Worm (Caenorhabditis elegans) whole organism, L4 larva: ENCODE measurements around the gene C16A3.2.

ENCODE experiments used
- D1046.2 ChIP-seq: fragments of 200-800 bp; sonication (Bioruptor generic); IDR thresholded peaks from 2 replicates; pipeline ENCODE4 v1.3.6; 2022; ENCODE audit warnings: missing genetic modification characterization, missing compliant biosample characterization
- F37D6.2 ChIP-seq: sonication (generic microtip); optimal IDR thresholded peaks from 2 replicates; lab custom pipeline; 2016; ENCODE audit warnings: mild to moderate bottlenecking, missing genetic modification characterization, missing compliant biosample characterization
- T20F7.1 ChIP-seq: fragments of 200-800 bp; sonication (Bioruptor generic); optimal IDR thresholded peaks from 2 replicates; lab custom pipeline; 2018; ENCODE audit warnings: mild to moderate bottlenecking, missing genetic modification characterization, missing compliant biosample characterization
- Y75B8A.6 ChIP-seq: fragments of 200-800 bp; sonication (Bioruptor generic); IDR thresholded peaks from 2 replicates; pipeline ENCODE4 v1.3.6; 2022; ENCODE audit warnings: missing genetic modification reagents, missing genetic modification characterization, missing compliant biosample characterization
- ZK546.5 ChIP-seq, 2 experiments: sonication (generic microtip); optimal IDR thresholded peaks; 2 replicates each; lab custom pipeline; 2017; ENCODE audit warnings: missing biosample characterization in 2 of 2, missing genetic modification characterization in 2 of 2
- aha-1 ChIP-seq: fragments of 150-350 bp; peaks from one replicate; lab custom pipeline; 2014; ENCODE audit warnings: missing biosample characterization, missing genetic modification characterization
- arid-1 ChIP-seq: fragments of 200-800 bp; sonication (Bioruptor generic); conservative IDR thresholded peaks from 2 replicates; pipeline ENCODE4 v1.3.6; 2022; ENCODE audit warnings: missing genetic modification reagents, missing genetic modification characterization, missing compliant biosample characterization
- ceh-44 ChIP-seq: fragments of 200-800 bp; sonication (Bioruptor generic); IDR thresholded peaks from 2 replicates; pipeline ENCODE4 v1.3.6; 2022; ENCODE audit warnings: missing genetic modification reagents, missing genetic modification characterization, missing compliant biosample characterization
- ceh-62 ChIP-seq: sonication (generic microtip); optimal IDR thresholded peaks from 2 replicates; lab custom pipeline; 2017; ENCODE audit warnings: missing biosample characterization, missing genetic modification characterization
- ces-1 ChIP-seq: fragments of 150-350 bp; sonication (generic microtip); optimal IDR thresholded peaks from 4 replicates; lab custom pipeline; 2014; ENCODE audit warnings: missing biosample characterization, missing genetic modification reagents, missing genetic modification characterization
- ctbp-1 ChIP-seq: fragments of 200-800 bp; sonication (Bioruptor generic); IDR thresholded peaks from 2 replicates; pipeline ENCODE4 v1.3.6; 2022; ENCODE audit warnings: missing genetic modification reagents, missing genetic modification characterization, missing compliant biosample characterization
- daf-16 ChIP-seq, 3 experiments: sonication (generic microtip); optimal IDR thresholded peaks; 2 replicates each; lab custom pipeline; 2016 to 2017; ENCODE audit warnings: missing genetic modification characterization in 3 of 3, missing genetic modification reagents in 3 of 3, mild to moderate bottlenecking in 2 of 3, missing compliant biosample characterization in 2 of 3, missing biosample characterization in 1 of 3, moderate library complexity in 1 of 3
- egl-27 ChIP-seq: sonication (generic microtip); optimal IDR thresholded peaks from 3 replicates; lab custom pipeline; 2017; ENCODE audit warnings: missing biosample characterization, missing genetic modification reagents, missing genetic modification characterization
- egl-43 ChIP-seq: fragments of 200-800 bp; sonication (Bioruptor generic); IDR thresholded peaks from 2 replicates; pipeline ENCODE4 v1.3.6; 2022; ENCODE audit warnings: missing genetic modification reagents, missing genetic modification characterization, missing compliant biosample characterization
- fkh-10 ChIP-seq: fragments of 150-350 bp; optimal IDR thresholded peaks from 2 replicates; lab custom pipeline; 2014; ENCODE audit warnings: missing biosample characterization, missing genetic modification reagents, missing genetic modification characterization
- hlh-11 ChIP-seq: fragments of 200-800 bp; sonication (Bioruptor generic); optimal IDR thresholded peaks from 2 replicates; lab custom pipeline; 2018; ENCODE audit warnings: mild to moderate bottlenecking, missing genetic modification characterization, missing compliant biosample characterization
- lim-7 ChIP-seq: fragments of 200-800 bp; sonication (Bioruptor generic); IDR thresholded peaks from 2 replicates; pipeline ENCODE4 v1.3.6; 2022; ENCODE audit warnings: missing genetic modification characterization, missing compliant biosample characterization
- lin-13 ChIP-seq: fragments of 150-350 bp; optimal IDR thresholded peaks from 2 replicates; lab custom pipeline; 2014; ENCODE audit warnings: missing biosample characterization, missing genetic modification reagents, missing genetic modification characterization
- lin-15B ChIP-seq: fragments of 150-350 bp; sonication (generic microtip); optimal IDR thresholded peaks from 3 replicates; lab custom pipeline; 2014; ENCODE audit warnings: missing biosample characterization, missing genetic modification characterization
- lin-29 ChIP-seq: fragments of 200-800 bp; sonication (Bioruptor generic); IDR thresholded peaks from 2 replicates; pipeline ENCODE4 v1.3.6; 2022; ENCODE audit warnings: missing genetic modification reagents, missing genetic modification characterization, missing compliant biosample characterization
- lin-38 ChIP-seq: fragments of 200-800 bp; sonication (Bioruptor generic); IDR thresholded peaks from 2 replicates; pipeline ENCODE4 v1.3.6; 2022; ENCODE audit warnings: missing genetic modification reagents, missing genetic modification characterization, missing compliant biosample characterization
- lin-39 ChIP-seq: fragments of 150-350 bp; optimal IDR thresholded peaks from 2 replicates; lab custom pipeline; 2014; ENCODE audit warnings: missing biosample characterization, missing genetic modification reagents, missing genetic modification characterization
- lsy-2 ChIP-seq, 2 experiments: fragments of 150-350 bp in 1 of 2; sonication (generic microtip) in 1 of 2; optimal IDR thresholded peaks; 2 replicates each; lab custom pipeline; 2014 to 2017; ENCODE audit warnings: missing biosample characterization in 2 of 2, missing genetic modification characterization in 2 of 2
- mdl-1 ChIP-seq, 2 experiments: fragments of 150-350 bp in 1 of 2; sonication (generic microtip) in 1 of 2; optimal IDR thresholded peaks; 2 replicates each; lab custom pipeline; 2014 to 2017; ENCODE audit warnings: missing biosample characterization in 2 of 2, missing genetic modification characterization in 2 of 2
- mdt-29 ChIP-seq: fragments of 200-800 bp; sonication (Bioruptor generic); IDR thresholded peaks from 2 replicates; pipeline ENCODE4 v1.3.6; 2022; ENCODE audit warnings: missing genetic modification reagents, missing genetic modification characterization, missing compliant biosample characterization
- mep-1 ChIP-seq: fragments of 150-350 bp; sonication (generic microtip); optimal IDR thresholded peaks from 3 replicates; lab custom pipeline; 2014; ENCODE audit warnings: missing biosample characterization, missing genetic modification characterization
- mes-2 ChIP-seq: sonication (generic microtip); optimal IDR thresholded peaks from 2 replicates; lab custom pipeline; 2016; ENCODE audit warnings: missing genotype, mild to moderate bottlenecking, missing genetic modification characterization, missing compliant biosample characterization; ENCODE audit not compliant: poor library complexity, severe bottlenecking
- mxl-2 ChIP-seq: fragments of 200-800 bp; sonication (Bioruptor generic); conservative IDR thresholded peaks from 2 replicates; pipeline ENCODE4 v1.3.6; 2022; ENCODE audit warnings: missing genetic modification reagents, missing genetic modification characterization, missing compliant biosample characterization
- mxl-3 ChIP-seq: fragments of 200-800 bp; sonication (Bioruptor generic); optimal IDR thresholded peaks from 2 replicates; lab custom pipeline; 2018; ENCODE audit warnings: mild to moderate bottlenecking, missing genetic modification characterization, missing compliant biosample characterization
- nhr-237 ChIP-seq: sonication (generic microtip); optimal IDR thresholded peaks from 2 replicates; lab custom pipeline; 2017; ENCODE audit warnings: missing biosample characterization, missing genetic modification characterization
- nhr-6 ChIP-seq: fragments of 150-350 bp; optimal IDR thresholded peaks from 2 replicates; lab custom pipeline; 2014; ENCODE audit warnings: missing biosample characterization, missing genetic modification characterization
- pha-4 ChIP-seq, 2 experiments: fragments of 150-350 bp in 1 of 2; fragments of 200-800 bp in 1 of 2; sonication (Bioruptor generic) in 1 of 2; IDR thresholded peaks in 1 of 2; optimal IDR thresholded peaks in 1 of 2; 2 replicates each; pipeline versions ENCODE4 v1.3.6 to Lab custom; 2014 to 2022; ENCODE audit warnings: missing genetic modification characterization in 2 of 2, missing genetic modification reagents in 2 of 2, missing biosample characterization in 1 of 2, missing compliant biosample characterization in 1 of 2
- rbr-2 ChIP-seq: sonication (generic microtip); optimal IDR thresholded peaks from 2 replicates; lab custom pipeline; 2016; ENCODE audit warnings: missing genotype, missing genetic modification characterization, missing compliant biosample characterization
- snpc-1.2 ChIP-seq: fragments of 200-800 bp; sonication (Bioruptor generic); IDR thresholded peaks from 2 replicates; pipeline ENCODE4 v1.3.6; 2022; ENCODE audit warnings: missing genetic modification reagents, missing genetic modification characterization, missing compliant biosample characterization
- snpc-4 ChIP-seq: fragments of 150-350 bp; optimal IDR thresholded peaks from 2 replicates; lab custom pipeline; 2014; ENCODE audit warnings: missing biosample characterization, missing genetic modification characterization
- spr-3 ChIP-seq: fragments of 200-800 bp; sonication (Bioruptor generic); optimal IDR thresholded peaks from 2 replicates; lab custom pipeline; 2018; ENCODE audit warnings: mild to moderate bottlenecking, missing genetic modification characterization, missing compliant biosample characterization
- tag-97 ChIP-seq: fragments of 200-800 bp; sonication (Bioruptor generic); IDR thresholded peaks from 2 replicates; pipeline ENCODE4 v1.3.6; 2022; ENCODE audit warnings: missing genetic modification characterization, missing compliant biosample characterization
- tra-1 ChIP-seq: fragments of 200-800 bp; sonication (Bioruptor generic); IDR thresholded peaks from 2 replicates; pipeline ENCODE4 v1.3.6; 2022; ENCODE audit warnings: missing genetic modification reagents, missing genetic modification characterization, missing compliant biosample characterization
- unc-130 ChIP-seq: sonication (generic microtip); optimal IDR thresholded peaks from 2 replicates; lab custom pipeline; 2016; ENCODE audit warnings: missing genetic modification reagents, missing genetic modification characterization, missing compliant biosample characterization
- unc-39 ChIP-seq: sonication (generic microtip); optimal IDR thresholded peaks from 2 replicates; lab custom pipeline; 2017; ENCODE audit warnings: missing biosample characterization, missing genetic modification characterization
- zag-1 ChIP-seq: fragments of 150-350 bp; optimal IDR thresholded peaks from 2 replicates; lab custom pipeline; 2014; ENCODE audit warnings: missing biosample characterization, missing genetic modification characterization
- zfp-3 ChIP-seq: fragments of 200-800 bp; sonication (Bioruptor generic); conservative IDR thresholded peaks from 2 replicates; pipeline ENCODE4 v1.3.6; 2022; ENCODE audit warnings: missing genetic modification reagents, missing genetic modification characterization, missing compliant biosample characterization
- zip-11 ChIP-seq: fragments of 200-800 bp; sonication (Bioruptor generic); IDR thresholded peaks from 2 replicates; pipeline ENCODE4 v1.3.6; 2022; ENCODE audit warnings: missing genetic modification characterization, missing compliant biosample characterization

Gene C16A3.2

ce11 chrIII:6348578-6348977, 41.1 kb upstream of the C16A3.2 start (continued):
- TF ChIP-seq snpc-4 (tag; lab: Kevin White, UChicago) (no peak), zag-1 (tag; lab: Kevin White, UChicago) (no peak), nhr-6 (no peak), zip-11 (GFP tag; lab: Robert Waterston, UW) (no peak), D1046.2 (GFP tag; lab: Robert Waterston, UW) (no peak), ceh-44 (GFP tag; lab: Robert Waterston, UW) (no peak), egl-43 (peak; percentile 67; the same call in 1 of the 2 replicates), unc-39 (no peak), spr-3 (GFP tag; lab: Kevin White, UChicago) (no peak), mdl-1 (tag; optimal IDR thresholded peaks at IDR 0.05; lab: Kevin White, UChicago) (peak in 1 of 2 experiments; percentile 73), lin-39 (tag; lab: Kevin White, UChicago) (no peak), mep-1 (tag; lab: Kevin White, UChicago) (peak; percentile 16), Y75B8A.6 (no peak), mxl-3 (GFP tag; lab: Kevin White, UChicago) (no peak), fkh-10 (GFP tag; lab: Kevin White, UChicago) (peak; percentile 69), mes-2 (tag; lab: Kevin White, UChicago) (no peak), tra-1 (GFP tag; lab: Robert Waterston, UW) (no peak), unc-130 (GFP tag; lab: Kevin White, UChicago) (no peak), daf-16 (GFP tag; optimal IDR thresholded peaks at IDR 0.05; lab: Kevin White, UChicago) (no peak), daf-16 (tag; optimal IDR thresholded peaks at IDR 0.05; lab: Kevin White, UChicago) (no peak), tag-97 (GFP tag; lab: Robert Waterston, UW) (no peak), lim-7 (GFP tag; lab: Robert Waterston, UW) (no peak), nhr-237 (tag; lab: Kevin White, UChicago) (no peak), F37D6.2 (tag; lab: Kevin White, UChicago) (peak; percentile 38), snpc-1.2 (GFP tag; lab: Robert Waterston, UW) (no peak), lin-29 (no peak), egl-27 (tag; lab: Kevin White, UChicago) (no peak), lin-15B (tag; lab: Kevin White, UChicago) (no peak), hlh-11 (tag; lab: Kevin White, UChicago) (no peak), T20F7.1 (GFP tag; lab: Kevin White, UChicago) (no peak), zfp-3 (GFP tag; lab: Robert Waterston, UW) (no peak), lin-13 (GFP tag; lab: Kevin White, UChicago) (no peak), ceh-62 (tag; lab: Kevin White, UChicago) (no peak), mxl-2 (GFP tag; lab: Robert Waterston, UW) (no peak), mdt-29 (GFP tag; lab: Robert Waterston, UW) (no peak), rbr-2 (tag; lab: Kevin White, UChicago) (peak; percentile 37), lin-38 (no peak), pha-4 (GFP tag; IDR thresholded peaks at IDR 0.05; lab: Robert Waterston, UW) (no peak), pha-4 (tag; optimal IDR thresholded peaks at IDR 0.05; lab: Kevin White, UChicago) (no peak), aha-1 (tag; lab: Kevin White, UChicago) (peak; percentile 88)
- TF ChIP-seq, all 104 proteins: peak for 16

- TF ChIP-seq ces-1 (peak; percentile 91), ctbp-1 (GFP tag; lab: Robert Waterston, UW) (peak; percentile 65; the same call in 1 of the 2 replicates), ZK546.5 (tag; optimal IDR thresholded peaks at IDR 0.05; lab: Kevin White, UChicago) (no peak), arid-1 (GFP tag; lab: Robert Waterston, UW) (no peak), tra-1 (GFP tag; lab: Robert Waterston, UW) (no peak), fkh-10 (GFP tag; lab: Kevin White, UChicago) (peak; percentile 73), rbr-2 (tag; lab: Kevin White, UChicago) (peak; percentile 17), pha-4 (GFP tag; IDR thresholded peaks at IDR 0.05; lab: Robert Waterston, UW) (no peak), pha-4 (tag; optimal IDR thresholded peaks at IDR 0.05; lab: Kevin White, UChicago) (no peak), lsy-2 (tag; optimal IDR thresholded peaks at IDR 0.05; lab: Kevin White, UChicago) (peak in 1 of 2 experiments; percentile 15)
- TF ChIP-seq, all 104 proteins: peak for 5
Measured at ce11 chrIII:6350424-6350823, 39.2 kb upstream of the C16A3.2 start.
